Fruit fly (Drosophila melanogaster): ENCODE measurements around the gene CG8745.
A peak's percentile ranks its signal among the peaks of the same experiment; 100 is the strongest.

CG8745 gene

dm6 chr3L:13865484-13865883, 1.2 kb downstream of the CG8745 start (continued):
- peak; percentile 60 for TF ChIP-seq grau (tag; optimal IDR thresholded peaks at IDR 0.05)
- peak; percentile 53 for TF ChIP-seq ara (GFP tag; IDR thresholded peaks at IDR 0.05)
- no peak for TF ChIP-seq danr (GFP tag; IDR thresholded peaks at IDR 0.05)
- no peak for TF ChIP-seq sd (tag; optimal IDR thresholded peaks at IDR 0.05)
- TF ChIP-seq lmd (GFP tag; IDR thresholded peaks at IDR 0.05) = no peak
- TF ChIP-seq CG12391 (tag; optimal IDR thresholded peaks at IDR 0.05) = peak; percentile 67
- peak; percentile 31 for TF ChIP-seq Hsf (GFP tag; optimal IDR thresholded peaks at IDR 0.05)
- TF ChIP-seq CG18619 (GFP tag; optimal IDR thresholded peaks at IDR 0.05) = peak; percentile 59
- TF ChIP-seq Rx (GFP tag; IDR thresholded peaks at IDR 0.05) = no peak
- TF ChIP-seq CG8765 (GFP tag; IDR thresholded peaks at IDR 0.05) = no peak
- TF ChIP-seq HLH54F (GFP tag; optimal IDR thresholded peaks at IDR 0.05) = no peak
- peak; percentile 48 for TF ChIP-seq phol (tag; optimal IDR thresholded peaks at IDR 0.05)
- TF ChIP-seq CG31365 (tag; optimal IDR thresholded peaks at IDR 0.05) = peak; percentile 79
- no peak for TF ChIP-seq CG16813 (GFP tag; IDR thresholded peaks at IDR 0.05; ENCODE audit: partially characterized antibody)
- TF ChIP-seq CG4820 (GFP tag; optimal IDR thresholded peaks at IDR 0.05) = peak; percentile 62
- TF ChIP-seq MESR4 (GFP tag; optimal IDR thresholded peaks at IDR 0.05) = peak; percentile 15
- TF ChIP-seq C15 (GFP tag; IDR thresholded peaks at IDR 0.05) = no peak
- no peak for TF ChIP-seq D19B (GFP tag; optimal IDR thresholded peaks at IDR 0.05)
- no peak for TF ChIP-seq Dref (GFP tag; IDR thresholded peaks at IDR 0.05)
- no peak for TF ChIP-seq CG4404 (GFP tag; IDR thresholded peaks at IDR 0.05)
- TF ChIP-seq stc (GFP tag; IDR thresholded peaks at IDR 0.05) = peak; percentile 20; the same call in 1 of the 2 replicates
- TF ChIP-seq Dp (GFP tag; optimal IDR thresholded peaks at IDR 0.05) = no peak
- no peak for TF ChIP-seq CG4282 (GFP tag; optimal IDR thresholded peaks at IDR 0.05)
- TF ChIP-seq ato (GFP tag; IDR thresholded peaks at IDR 0.05; ENCODE audit: partially characterized antibody) = no peak
- no peak for TF ChIP-seq CG4617 (GFP tag; optimal IDR thresholded peaks at IDR 0.05; ENCODE audit: borderline replicate concordance)
- TF ChIP-seq run (tag; optimal IDR thresholded peaks at IDR 0.05) = peak; percentile 59
- TF ChIP-seq CG1602 (GFP tag; optimal IDR thresholded peaks at IDR 0.05) = peak; percentile 66
- no peak for TF ChIP-seq slou (GFP tag; optimal IDR thresholded peaks at IDR 0.05)
- no peak for TF ChIP-seq ttk (GFP tag; IDR thresholded peaks at IDR 0.05)
- TF ChIP-seq rib (GFP tag; IDR thresholded peaks at IDR 0.05) = no peak
- TF ChIP-seq CG4854 (GFP tag; optimal IDR thresholded peaks at IDR 0.05) = peak; percentile 49
- no peak for TF ChIP-seq Poxn (GFP tag; IDR thresholded peaks at IDR 0.05)
- no peak for TF ChIP-seq CG14441 (GFP tag; IDR thresholded peaks at IDR 0.05)
- peak; percentile 92 for TF ChIP-seq CG7271 (tag; optimal IDR thresholded peaks at IDR 0.05)
- TF ChIP-seq trem (tag; optimal IDR thresholded peaks at IDR 0.05) = peak; percentile 61
- no peak for TF ChIP-seq CG10321 (GFP tag; IDR thresholded peaks at IDR 0.05)
- TF ChIP-seq yki (optimal IDR thresholded peaks at IDR 0.05) = no peak
- no peak for TF ChIP-seq CG2129 (GFP tag; IDR thresholded peaks at IDR 0.05; ENCODE audit: partially characterized antibody)
- TF ChIP-seq tup (GFP tag; optimal IDR thresholded peaks at IDR 0.05) = peak; percentile 56
- 0 out of 2 replicates have a peak, but pooled peaks have one; percentile 14 for TF ChIP-seq sob (GFP tag; IDR thresholded peaks at IDR 0.05)
- TF ChIP-seq hkb (optimal IDR thresholded peaks at IDR 0.05) = no peak
- peak; percentile 36; the same call in 1 of the 2 replicates for TF ChIP-seq hkb (GFP tag; IDR thresholded peaks at IDR 0.05)
- TF ChIP-seq HHEX (GFP tag; optimal IDR thresholded peaks at IDR 0.05) = peak; percentile 77
- TF ChIP-seq CTCF (GFP tag; optimal IDR thresholded peaks at IDR 0.05) = peak; percentile 57
- TF ChIP-seq CG10959 (GFP tag; IDR thresholded peaks at IDR 0.05) = no peak
- TF ChIP-seq CG3726 (GFP tag; IDR thresholded peaks at IDR 0.05) = no peak
- TF ChIP-seq B-H2 (GFP tag; optimal IDR thresholded peaks at IDR 0.05) = no peak
- TF ChIP-seq PHDP (tag; optimal IDR thresholded peaks at IDR 0.05) = peak; percentile 84
- TF ChIP-seq scrt (GFP tag; optimal IDR thresholded peaks at IDR 0.05) = peak; percentile 6
- peak; percentile 86 for TF ChIP-seq CG2678 (tag; optimal IDR thresholded peaks at IDR 0.05)
- TF ChIP-seq kni (GFP tag; optimal IDR thresholded peaks at IDR 0.05) = no peak
- TF ChIP-seq gem (tag; optimal IDR thresholded peaks at IDR 0.05) = peak; percentile 77
- no peak for TF ChIP-seq Stat92E (GFP tag; optimal IDR thresholded peaks at IDR 0.05)

Measured in whole organism, embryonic.